Worm (Caenorhabditis elegans) whole organism, young adult: ENCODE results near the gene srz-54.

Experiments
- B0261.1 ChIP-seq: sonication (generic microtip); optimal IDR thresholded peaks from 2 replicates; lab custom pipeline; 2016; ENCODE audit warnings: mild to moderate bottlenecking, missing genetic modification characterization, moderate library complexity, missing compliant biosample characterization
- B0336.3 ChIP-seq: fragments of 200-800 bp; sonication (Bioruptor generic); IDR thresholded peaks from 2 replicates; pipeline ENCODE4 v1.3.6; 2022; ENCODE audit warnings: missing genetic modification characterization, missing compliant biosample characterization
- C06A6.2 ChIP-seq: fragments of 200-800 bp; sonication (Bioruptor generic); conservative IDR thresholded peaks from 2 replicates; pipeline ENCODE4 v1.3.6; 2022; ENCODE audit warnings: missing genetic modification characterization, missing compliant biosample characterization
- C17E4.6 ChIP-seq: fragments of 200-800 bp; sonication (Bioruptor generic); IDR thresholded peaks from 2 replicates; pipeline ENCODE4 v1.3.6; 2022; ENCODE audit warnings: missing genetic modification reagents, missing genetic modification characterization, missing compliant biosample characterization
- F22D6.2 ChIP-seq: sonication (generic microtip); optimal IDR thresholded peaks from 2 replicates; lab custom pipeline; 2016; ENCODE audit warnings: mild to moderate bottlenecking, missing genetic modification characterization, missing compliant biosample characterization
- F33H1.4 ChIP-seq: fragments of 200-800 bp; sonication (Bioruptor generic); IDR thresholded peaks from 2 replicates; pipeline ENCODE4 v1.3.6; 2022; ENCODE audit warnings: missing genetic modification reagents, missing genetic modification characterization, missing compliant biosample characterization
- F37B4.10 ChIP-seq: fragments of 200-800 bp; sonication (Bioruptor generic); IDR thresholded peaks from 2 replicates; pipeline ENCODE4 v1.3.6; 2022; ENCODE audit warnings: missing genetic modification characterization, missing compliant biosample characterization
- Y53G8AR.9 ChIP-seq: fragments of 200-800 bp; sonication (Bioruptor generic); conservative IDR thresholded peaks from 2 replicates; pipeline ENCODE4 v1.3.6; 2022; ENCODE audit warnings: missing genetic modification reagents, missing genetic modification characterization, missing compliant biosample characterization
- Y56A3A.18 ChIP-seq: fragments of 200-800 bp; sonication (Bioruptor generic); IDR thresholded peaks from 2 replicates; pipeline ENCODE4 v1.3.6; 2022; ENCODE audit warnings: missing genetic modification reagents, missing genetic modification characterization, missing compliant biosample characterization
- ZK185.1 ChIP-seq: sonication (generic microtip); optimal IDR thresholded peaks from 2 replicates; lab custom pipeline; 2016; ENCODE audit warnings: mild to moderate bottlenecking, missing genetic modification characterization, missing compliant biosample characterization; ENCODE audit not compliant: poor library complexity, severe bottlenecking
- akir-1 ChIP-seq: fragments of 200-800 bp; sonication (Bioruptor generic); optimal IDR thresholded peaks from 2 replicates; lab custom pipeline; 2018; ENCODE audit warnings: mild to moderate bottlenecking, missing genetic modification characterization, moderate library complexity, missing compliant biosample characterization
- ama-1 ChIP-seq, 3 experiments: fragments of 150-350 bp in 1 of 3; sonication (generic microtip) in 2 of 3; optimal IDR thresholded peaks; 2 replicates each; lab custom pipeline; 2014 to 2018; ENCODE audit warnings: missing biosample characterization in 2 of 3, missing genetic modification characterization in 2 of 3, missing genetic modification reagents in 2 of 3
- attf-3 ChIP-seq: fragments of 200-800 bp; sonication (Bioruptor generic); conservative IDR thresholded peaks from 2 replicates; pipeline ENCODE4 v1.3.6; 2022; ENCODE audit warnings: missing genetic modification reagents, missing genetic modification characterization, missing compliant biosample characterization
- attf-6 ChIP-seq: fragments of 200-800 bp; sonication (Bioruptor generic); IDR thresholded peaks from 2 replicates; pipeline ENCODE4 v1.3.6; 2022; ENCODE audit warnings: missing genetic modification reagents, missing genetic modification characterization, missing compliant biosample characterization
- cebp-2 ChIP-seq: fragments of 200-800 bp; sonication (Bioruptor generic); IDR thresholded peaks from 2 replicates; pipeline ENCODE4 v1.3.6; 2022; ENCODE audit warnings: missing genetic modification characterization, missing compliant biosample characterization
- ceh-27 ChIP-seq: fragments of 200-800 bp; sonication (Bioruptor generic); optimal IDR thresholded peaks from 2 replicates; lab custom pipeline; 2018; ENCODE audit warnings: mild to moderate bottlenecking, missing genetic modification characterization, moderate library complexity, missing compliant biosample characterization
- ceh-91 ChIP-seq: fragments of 200-800 bp; sonication (Bioruptor generic); IDR thresholded peaks from 2 replicates; pipeline ENCODE4 v1.3.6; 2022; ENCODE audit warnings: missing genetic modification reagents, missing genetic modification characterization, missing compliant biosample characterization
- dox-1 ChIP-seq: fragments of 200-800 bp; sonication (Bioruptor generic); IDR thresholded peaks from 2 replicates; pipeline ENCODE4 v1.3.6; 2022; ENCODE audit warnings: missing genetic modification reagents, missing genetic modification characterization, missing compliant biosample characterization
- dpl-1 ChIP-seq: fragments of 150-350 bp; optimal IDR thresholded peaks from 2 replicates; lab custom pipeline; 2014; ENCODE audit warnings: missing biosample characterization, missing genetic modification reagents, missing genetic modification characterization
- ekl-4 ChIP-seq: fragments of 200-800 bp; sonication (Bioruptor generic); IDR thresholded peaks from 2 replicates; pipeline ENCODE4 v1.3.6; 2022; ENCODE audit warnings: missing genetic modification reagents, missing genetic modification characterization, missing compliant biosample characterization
- hmg-1.2 ChIP-seq: fragments of 200-800 bp; sonication (Bioruptor generic); IDR thresholded peaks from 2 replicates; pipeline ENCODE4 v1.3.6; 2022; ENCODE audit warnings: missing genetic modification reagents, missing genetic modification characterization, missing compliant biosample characterization
- hsf-1 ChIP-seq: fragments of 200-800 bp; sonication (Bioruptor generic); IDR thresholded peaks from 2 replicates; pipeline ENCODE4 v1.3.6; 2022; ENCODE audit warnings: missing genetic modification reagents, missing genetic modification characterization, missing compliant biosample characterization
- let-607 ChIP-seq, 2 experiments: fragments of 200-800 bp in 1 of 2; sonication (Bioruptor generic) in 1 of 2; sonication (generic microtip) in 1 of 2; optimal IDR thresholded peaks; 2 replicates each; lab custom pipeline; 2016 to 2018; ENCODE audit warnings: mild to moderate bottlenecking in 2 of 2, missing compliant biosample characterization in 2 of 2, missing genetic modification characterization in 2 of 2, moderate library complexity in 2 of 2, missing genotype in 1 of 2
- lin-35 ChIP-seq, 3 experiments: fragments of 150-350 bp in 2 of 3; sonication (generic microtip) in 1 of 3; optimal IDR thresholded peaks; 2 replicates each; lab custom pipeline; 2014 to 2018; ENCODE audit warnings: missing biosample characterization in 3 of 3, missing genetic modification characterization in 3 of 3, missing genetic modification reagents in 3 of 3
- lin-40 ChIP-seq: sonication (generic microtip); optimal IDR thresholded peaks from 2 replicates; lab custom pipeline; 2016; ENCODE audit warnings: missing genetic modification characterization, mild to moderate bottlenecking, missing compliant biosample characterization, missing genotype, missing genetic modification reagents
- lir-1 ChIP-seq: fragments of 200-800 bp; sonication (Bioruptor generic); conservative IDR thresholded peaks from 2 replicates; pipeline ENCODE4 v1.3.6; 2022; ENCODE audit warnings: missing genetic modification reagents, missing genetic modification characterization, missing compliant biosample characterization
- lsl-1 ChIP-seq: fragments of 200-800 bp; sonication (Bioruptor generic); optimal IDR thresholded peaks from 2 replicates; lab custom pipeline; 2018; ENCODE audit warnings: mild to moderate bottlenecking, missing genetic modification characterization, moderate library complexity, missing compliant biosample characterization
- madf-10 ChIP-seq: sonication (generic microtip); optimal IDR thresholded peaks from 2 replicates; lab custom pipeline; 2016; ENCODE audit warnings: mild to moderate bottlenecking, missing genetic modification characterization, missing compliant biosample characterization
- madf-8 ChIP-seq: fragments of 200-800 bp; sonication (Bioruptor generic); conservative IDR thresholded peaks from 2 replicates; pipeline ENCODE4 v1.3.6; 2022; ENCODE audit warnings: missing genetic modification reagents, missing genetic modification characterization, missing compliant biosample characterization
- nfyb-1 ChIP-seq: fragments of 200-800 bp; sonication (Bioruptor generic); IDR thresholded peaks from 2 replicates; pipeline ENCODE4 v1.3.6; 2022; ENCODE audit warnings: missing genetic modification reagents, missing genetic modification characterization, missing compliant biosample characterization
- nhr-90 ChIP-seq: sonication (generic microtip); optimal IDR thresholded peaks from 2 replicates; lab custom pipeline; 2016; ENCODE audit warnings: missing genotype, mild to moderate bottlenecking, missing genetic modification characterization, missing compliant biosample characterization
- pbrm-1 ChIP-seq: fragments of 200-800 bp; sonication (Bioruptor generic); IDR thresholded peaks from 2 replicates; pipeline ENCODE4 v1.3.6; 2022; ENCODE audit warnings: missing genetic modification reagents, missing genetic modification characterization, missing compliant biosample characterization
- pha-4 ChIP-seq: fragments of 150-350 bp; sonication (generic microtip); optimal IDR thresholded peaks from 2 replicates; lab custom pipeline; 2014; ENCODE audit warnings: missing biosample characterization, missing genetic modification reagents, missing genetic modification characterization
- rcor-1 ChIP-seq: fragments of 200-800 bp; sonication (Bioruptor generic); IDR thresholded peaks from 2 replicates; pipeline ENCODE4 v1.3.6; 2022; ENCODE audit warnings: missing genetic modification reagents, missing genetic modification characterization, missing compliant biosample characterization
- rec-8 ChIP-seq, 2 experiments: sonication (generic microtip); optimal IDR thresholded peaks; 2 replicates each; lab custom pipeline; 2016; ENCODE audit warnings: mild to moderate bottlenecking in 2 of 2, missing genetic modification characterization in 2 of 2, missing genetic modification reagents in 2 of 2, missing genotype in 2 of 2, missing biosample characterization in 1 of 2, missing compliant biosample characterization in 1 of 2, moderate library complexity in 1 of 2
- snpc-1.3 ChIP-seq: sonication (generic microtip); optimal IDR thresholded peaks from 2 replicates; lab custom pipeline; 2017; ENCODE audit warnings: missing genetic modification characterization, mild to moderate bottlenecking, missing compliant biosample characterization, antibody characterized with exemption, moderate library complexity, missing genotype, missing genetic modification reagents; ENCODE audit not compliant: insufficient read depth
- snpc-3.4 ChIP-seq: sonication (generic microtip); optimal IDR thresholded peaks from 2 replicates; lab custom pipeline; 2017; ENCODE audit warnings: missing genetic modification characterization, mild to moderate bottlenecking, missing compliant biosample characterization, antibody characterized with exemption, moderate library complexity, missing genotype, missing genetic modification reagents
- sptf-2 ChIP-seq: fragments of 200-800 bp; sonication (Bioruptor generic); optimal IDR thresholded peaks from 2 replicates; lab custom pipeline; 2018; ENCODE audit warnings: mild to moderate bottlenecking, missing genetic modification characterization, missing compliant biosample characterization
- tbp1 ChIP-seq: fragments of 200-800 bp; sonication (Bioruptor generic); optimal IDR thresholded peaks from 2 replicates; lab custom pipeline; 2018; ENCODE audit warnings: mild to moderate bottlenecking, missing genetic modification characterization, missing compliant biosample characterization
- tlf-1 ChIP-seq: fragments of 200-800 bp; sonication (Bioruptor generic); optimal IDR thresholded peaks from 2 replicates; lab custom pipeline; 2018; ENCODE audit warnings: mild to moderate bottlenecking, missing genetic modification characterization, missing compliant biosample characterization
- xnd-1 ChIP-seq: sonication (generic microtip); optimal IDR thresholded peaks from 2 replicates; lab custom pipeline; 2016; ENCODE audit warnings: missing genotype, missing genetic modification reagents, missing genetic modification characterization, missing compliant biosample characterization
- zim-3 ChIP-seq: sonication (generic microtip); optimal IDR thresholded peaks from 2 replicates; lab custom pipeline; 2017; ENCODE audit warnings: mild to moderate bottlenecking, missing genetic modification characterization, moderate library complexity, missing compliant biosample characterization
- ztf-26 ChIP-seq: sonication (generic microtip); optimal IDR thresholded peaks from 2 replicates; lab custom pipeline; 2017; ENCODE audit warnings: missing genetic modification characterization, missing compliant biosample characterization
- ztf-3 ChIP-seq: fragments of 200-800 bp; sonication (Bioruptor generic); optimal IDR thresholded peaks from 2 replicates; lab custom pipeline; 2018; ENCODE audit warnings: mild to moderate bottlenecking, missing genetic modification characterization, missing compliant biosample characterization

srz-54 gene

DNA sequence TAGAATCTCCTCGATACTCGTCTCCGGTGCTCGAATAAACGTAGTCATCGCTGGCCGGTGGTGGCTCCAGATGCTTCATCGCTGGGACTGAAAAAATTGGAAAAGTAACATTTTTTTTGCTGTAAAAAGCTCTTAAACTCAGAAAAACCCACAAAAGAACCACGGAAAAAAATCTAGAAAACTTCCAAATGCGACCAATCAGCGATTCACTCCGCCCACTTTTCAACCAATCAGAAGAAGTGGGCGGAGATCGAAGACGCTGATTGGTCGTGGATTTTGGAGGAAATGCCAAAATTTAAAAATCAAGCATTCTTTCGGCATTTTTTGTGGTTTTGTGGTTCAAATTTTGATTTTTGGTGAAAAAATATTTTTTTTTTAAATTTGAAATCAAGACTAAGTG lies 21.5 kb upstream of the srz-54 start:
- TF ChIP-seq nfyb-1 (GFP tag; lab: Robert Waterston, UW) (peak; percentile 15; the same call in 1 of the 2 replicates), rec-8 (tag; optimal IDR thresholded peaks at IDR 0.05; lab: Kevin White, UChicago) (no peak)
- TF ChIP-seq, all 124 proteins: peak for 1

ce11 chrV:16965655-16966054 lies 14.8 kb upstream of the srz-54 start, which contains the start of gene efl-1:
Gene efl-1 (minus strand): TSS chrV:16965675.
- TF ChIP-seq ZK185.1 (tag; lab: Kevin White, UChicago) (no peak), attf-3 (GFP tag; lab: Robert Waterston, UW) (no peak), let-607 (tag; optimal IDR thresholded peaks at IDR 0.05; lab: Kevin White, UChicago) (peak in 1 of 2 experiments; percentile 22), tlf-1 (GFP tag; lab: Kevin White, UChicago) (peak; percentile 59), dox-1 (GFP tag; lab: Robert Waterston, UW) (peak; percentile 85), F33H1.4 (0 out of 2 replicates have a peak, but pooled peaks have one; percentile 35), madf-8 (GFP tag; lab: Robert Waterston, UW) (peak; percentile 35), C17E4.6 (GFP tag; lab: Robert Waterston, UW) (peak; percentile 38; the same call in 1 of the 2 replicates), Y53G8AR.9 (GFP tag; lab: Robert Waterston, UW) (peak; percentile 72; the same call in 1 of the 2 replicates), lir-1 (GFP tag; lab: Robert Waterston, UW) (peak; percentile 43; the same call in 1 of the 2 replicates), attf-6 (GFP tag; lab: Robert Waterston, UW) (peak; percentile 96), ceh-27 (peak; percentile 81), nfyb-1 (GFP tag; lab: Robert Waterston, UW) (peak; percentile 84), madf-10 (tag; lab: Kevin White, UChicago) (peak; percentile 20), zim-3 (tag; lab: Kevin White, UChicago) (no peak), nhr-90 (tag; lab: Kevin White, UChicago) (no peak), F22D6.2 (tag; lab: Kevin White, UChicago) (no peak), akir-1 (no peak), B0261.1 (tag; lab: Kevin White, UChicago) (peak; percentile 37), ztf-26 (peak; percentile 52), rcor-1 (peak; percentile 87), ekl-4 (peak; percentile 83), cebp-2 (0 out of 2 replicates have a peak, but pooled peaks have one; percentile 16), F37B4.10 (GFP tag; lab: Robert Waterston, UW) (no peak), sptf-2 (GFP tag; lab: Kevin White, UChicago) (no peak), snpc-3.4 (tag; lab: Kevin White, UChicago) (peak; percentile 72), Y56A3A.18 (GFP tag; lab: Robert Waterston, UW) (peak; percentile 72; the same call in 1 of the 2 replicates), lsl-1 (GFP tag; lab: Kevin White, UChicago) (peak; percentile 57), lin-40 (tag; lab: Kevin White, UChicago) (peak; percentile 87), hmg-1.2 (GFP tag; lab: Robert Waterston, UW) (peak; percentile 99), pha-4 (tag; lab: Kevin White, UChicago) (peak; percentile 82), B0336.3 (GFP tag; lab: Robert Waterston, UW) (peak; percentile 67; the same call in 1 of the 2 replicates), dpl-1 (peak; percentile 98), lin-35 (GFP tag; optimal IDR thresholded peaks at IDR 0.05; lab: Kevin White, UChicago) (peak; percentile 79 to 97 (median 83)), pbrm-1 (peak; percentile 96), hsf-1 (GFP tag; lab: Robert Waterston, UW) (0 out of 2 replicates have a peak, but pooled peaks have one; percentile 51), ztf-3 (GFP tag; lab: Kevin White, UChicago) (peak; percentile 25), tbp1 (GFP tag; lab: Kevin White, UChicago) (peak; percentile 68), C06A6.2 (0 out of 2 replicates have a peak, but pooled peaks have one; percentile 17), snpc-1.3 (tag; lab: Kevin White, UChicago) (peak; percentile 49), ceh-91 (GFP tag; lab: Robert Waterston, UW) (no peak), xnd-1 (tag; lab: Kevin White, UChicago) (peak; percentile 20), ama-1 (optimal IDR thresholded peaks at IDR 0.05; lab: Kevin White, UChicago) (no peak), ama-1 (GFP tag; optimal IDR thresholded peaks at IDR 0.05; lab: Kevin White, UChicago) (no peak)
